Worm (Caenorhabditis elegans) whole organism, L3 larva: ENCODE measurements around the gene nhr-288.

Experiments
- fos-1 ChIP-seq: fragments of 150-350 bp; optimal IDR thresholded peaks from 2 replicates; lab custom pipeline; 2014; ENCODE audit warnings: missing biosample characterization, missing genetic modification characterization
- nhr-11 ChIP-seq: fragments of 150-350 bp; optimal IDR thresholded peaks from 2 replicates; lab custom pipeline; 2014; ENCODE audit warnings: missing biosample characterization, missing genetic modification characterization
- pha-4 ChIP-seq: fragments of 150-350 bp; optimal IDR thresholded peaks from 2 replicates; lab custom pipeline; 2014; ENCODE audit warnings: missing biosample characterization, missing genetic modification reagents, missing genetic modification characterization
- unc-62 ChIP-seq: fragments of 150-350 bp; sonication (generic microtip); optimal IDR thresholded peaks from 4 replicates; lab custom pipeline; 2014; ENCODE audit warnings: missing biosample characterization, missing genetic modification reagents, missing genetic modification characterization
- ztf-11 ChIP-seq: fragments of 150-350 bp; optimal IDR thresholded peaks from 2 replicates; lab custom pipeline; 2014; ENCODE audit warnings: missing biosample characterization, missing genetic modification characterization

DNA sequence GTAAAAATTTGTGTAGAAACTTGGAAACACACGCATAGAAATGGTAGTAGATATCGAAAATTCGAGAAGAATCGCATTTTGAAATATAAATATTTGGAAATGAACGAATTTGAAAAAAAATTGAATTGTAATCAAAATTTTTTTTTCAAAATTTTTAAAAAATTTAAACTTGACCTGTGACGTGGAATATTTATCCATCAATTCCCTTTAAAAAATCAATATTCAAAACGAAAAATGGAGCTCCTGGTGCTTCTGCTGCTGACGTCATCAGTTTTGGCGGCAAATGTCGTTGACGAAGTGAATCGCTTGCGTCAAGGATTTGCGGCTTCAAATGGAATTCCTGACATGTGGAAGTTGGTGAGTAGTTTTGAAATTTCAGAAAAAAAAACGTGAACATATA lies 6.6 kb upstream of the nhr-288 start, which contains the start of the genes Y51A2B.4 and Y51A2B.5:
- TF ChIP-seq ztf-11 (tag; lab: Kevin White, UChicago) (no peak), unc-62 (no peak), pha-4 (tag; lab: Kevin White, UChicago) (no peak), fos-1 (no peak), nhr-11 (tag; lab: Kevin White, UChicago) (no peak)
